Fruit fly (Drosophila melanogaster) whole organism, embryonic: Measurements from ENCODE around the gene CG6567.

Source experiments
- Antp ChIP-seq: fragments of 200-800 bp; sonication (Bioruptor generic); optimal IDR thresholded peaks from 3 replicates; lab custom pipeline; 2016; ENCODE audit warnings: missing biosample characterization, missing genetic modification characterization
- Atf3 ChIP-seq: fragments of 200-800 bp; sonication (Bioruptor generic); optimal IDR thresholded peaks from 3 replicates; lab custom pipeline; 2016; ENCODE audit warnings: missing biosample characterization, missing genetic modification characterization
- CG10543 ChIP-seq: fragments of 200-800 bp; sonication (Bioruptor generic); optimal IDR thresholded peaks from 3 replicates; lab custom pipeline; 2017; ENCODE audit warnings: missing biosample characterization, mild to moderate bottlenecking, missing genetic modification characterization, moderate library complexity
- CG12769 ChIP-seq: fragments of 200-800 bp; sonication (Bioruptor generic); optimal IDR thresholded peaks from 2 replicates; lab custom pipeline; 2019; ENCODE audit warnings: missing biosample characterization, mild to moderate bottlenecking, missing genetic modification characterization, moderate library complexity
- CG13296 ChIP-seq: fragments of 200-800 bp; sonication (Bioruptor generic); optimal IDR thresholded peaks from 3 replicates; lab custom pipeline; 2018; ENCODE audit warnings: missing biosample characterization, mild to moderate bottlenecking, missing genetic modification characterization
- CG14860 ChIP-seq: fragments of 200-800 bp; sonication (Bioruptor generic); IDR thresholded peaks from 3 replicates; pipeline ENCODE4 v1.3.6; 2022; ENCODE audit warnings: missing biosample characterization, missing genetic modification characterization; ENCODE audit not compliant: partially characterized antibody
- CG1603 ChIP-seq: fragments of 200-800 bp; sonication (Bioruptor generic); optimal IDR thresholded peaks from 2 replicates; lab custom pipeline; 2019; ENCODE audit warnings: missing biosample characterization, mild to moderate bottlenecking, missing genetic modification characterization, moderate library complexity
- CG18476 ChIP-seq: fragments of 200-800 bp; sonication (Bioruptor generic); optimal IDR thresholded peaks from 2 replicates; lab custom pipeline; 2016; ENCODE audit warnings: missing biosample characterization, mild to moderate bottlenecking, missing genetic modification characterization
- CG2202 ChIP-seq: fragments of 200-800 bp; sonication (Bioruptor generic); optimal IDR thresholded peaks from 2 replicates; lab custom pipeline; 2018; ENCODE audit warnings: missing biosample characterization, mild to moderate bottlenecking, missing genetic modification characterization
- CG32772 ChIP-seq: fragments of 200-800 bp; sonication (Bioruptor generic); IDR thresholded peaks from 2 replicates; pipeline ENCODE4 v1.3.6; 2022; ENCODE audit warnings: missing biosample characterization, missing genetic modification characterization
- CG33213 ChIP-seq: fragments of 200-800 bp; sonication (Bioruptor generic); optimal IDR thresholded peaks from 3 replicates; lab custom pipeline; 2016; ENCODE audit warnings: missing biosample characterization, missing genetic modification characterization
- CG6175 ChIP-seq: fragments of 200-800 bp; sonication (Bioruptor generic); IDR thresholded peaks from 3 replicates; pipeline ENCODE4 v1.3.6; 2022; ENCODE audit warnings: missing biosample characterization, missing genetic modification characterization
- CG9876 ChIP-seq: fragments of 200-800 bp; sonication (Bioruptor generic); optimal IDR thresholded peaks from 2 replicates; lab custom pipeline; 2016; ENCODE audit warnings: missing biosample characterization, missing genetic modification characterization
- Camta ChIP-seq: fragments of 200-800 bp; sonication (Bioruptor generic); optimal IDR thresholded peaks from 2 replicates; lab custom pipeline; 2016; ENCODE audit warnings: missing biosample characterization, missing genetic modification characterization
- Hey ChIP-seq: fragments of 200-800 bp; sonication (Bioruptor generic); optimal IDR thresholded peaks from 3 replicates; lab custom pipeline; 2018; ENCODE audit warnings: missing biosample characterization, mild to moderate bottlenecking, missing genetic modification characterization
- Lim3 ChIP-seq: fragments of 200-800 bp; sonication (Bioruptor generic); IDR thresholded peaks from 2 replicates; pipeline ENCODE4 v1.3.6; 2022; ENCODE audit warnings: missing biosample characterization, missing genetic modification characterization
- MTF-1 ChIP-seq: fragments of 200-800 bp; sonication (Bioruptor generic); optimal IDR thresholded peaks from 2 replicates; lab custom pipeline; 2018; ENCODE audit warnings: missing biosample characterization, mild to moderate bottlenecking, missing genetic modification characterization, borderline replicate concordance
- NC2α ChIP-seq: fragments of 200-800 bp; sonication (Bioruptor generic); optimal IDR thresholded peaks from 2 replicates; lab custom pipeline; 2016; ENCODE audit warnings: missing biosample characterization, missing genetic modification characterization
- Nf-YC ChIP-seq: fragments of 200-800 bp; optimal IDR thresholded peaks from 3 replicates; lab custom pipeline; 2019; ENCODE audit warnings: missing biosample characterization, mild to moderate bottlenecking, missing genetic modification characterization, moderate library complexity
- Poxn ChIP-seq: fragments of 200-800 bp; sonication (Bioruptor generic); IDR thresholded peaks from 2 replicates; pipeline ENCODE4 v1.3.6; 2022; ENCODE audit warnings: missing biosample characterization, missing genetic modification characterization
- Ptx1 ChIP-seq: fragments of 200-800 bp; sonication (Bioruptor generic); IDR thresholded peaks from 2 replicates; pipeline ENCODE4 v1.3.6; 2022; ENCODE audit warnings: missing biosample characterization, missing genetic modification characterization
- Side ChIP-seq: fragments of 200-800 bp; sonication (Bioruptor generic); optimal IDR thresholded peaks from 2 replicates; lab custom pipeline; 2016; ENCODE audit warnings: missing biosample characterization, missing genetic modification characterization
- Sox100B ChIP-seq: fragments of 200-800 bp; sonication (Bioruptor generic); optimal IDR thresholded peaks from 3 replicates; lab custom pipeline; 2018; ENCODE audit warnings: missing biosample characterization, mild to moderate bottlenecking, missing genetic modification characterization
- Sry-β ChIP-seq: fragments of 200-800 bp; sonication (Bioruptor generic); optimal IDR thresholded peaks from 2 replicates; lab custom pipeline; 2018; ENCODE audit warnings: missing biosample characterization, mild to moderate bottlenecking, missing genetic modification characterization, moderate library complexity
- abd-A ChIP-seq: fragments of 200-800 bp; sonication (Bioruptor generic); optimal IDR thresholded peaks from 3 replicates; lab custom pipeline; 2019; ENCODE audit warnings: missing biosample characterization, mild to moderate bottlenecking, missing genetic modification characterization, moderate library complexity
- amos ChIP-seq: fragments of 200-800 bp; sonication (Bioruptor generic); IDR thresholded peaks from 2 replicates; pipeline ENCODE4 v1.3.6; 2022; ENCODE audit warnings: missing biosample characterization, missing genetic modification characterization; ENCODE audit not compliant: partially characterized antibody
- ato ChIP-seq: fragments of 200-800 bp; sonication (Bioruptor generic); IDR thresholded peaks from 2 replicates; pipeline ENCODE4 v1.3.6; 2022; ENCODE audit warnings: missing biosample characterization, missing genetic modification characterization; ENCODE audit not compliant: partially characterized antibody
- bsh ChIP-seq, 2 experiments: fragments of 200-800 bp; sonication (Bioruptor generic); optimal IDR thresholded peaks; 2 replicates each; lab custom pipeline; 2017 to 2018; ENCODE audit warnings: mild to moderate bottlenecking in 2 of 2, missing biosample characterization in 2 of 2, missing genetic modification characterization in 2 of 2, moderate library complexity in 1 of 2
- ems ChIP-seq: fragments of 200-800 bp; sonication (Bioruptor generic); optimal IDR thresholded peaks from 3 replicates; lab custom pipeline; 2016; ENCODE audit warnings: missing biosample characterization, missing genetic modification characterization
- fru ChIP-seq: fragments of >200 bp; optimal IDR thresholded peaks from 2 replicates; lab custom pipeline; 2017
- gcm2 ChIP-seq: fragments of 200-800 bp; sonication (Bioruptor generic); optimal IDR thresholded peaks from 2 replicates; lab custom pipeline; 2016; ENCODE audit warnings: missing biosample characterization, missing genetic modification characterization
- hb ChIP-seq: fragments of 200-800 bp; sonication (Bioruptor generic); IDR thresholded peaks from 3 replicates; pipeline ENCODE4 v1.3.6; 2022; ENCODE audit warnings: missing biosample characterization, missing genetic modification characterization; ENCODE audit not compliant: partially characterized antibody
- jigr1 ChIP-seq: fragments of 200-800 bp; sonication (Bioruptor generic); IDR thresholded peaks from 3 replicates; pipeline ENCODE4 v1.3.6; 2022; ENCODE audit warnings: missing biosample characterization, missing genetic modification characterization
- knrl ChIP-seq: fragments of 200-800 bp; sonication (Bioruptor generic); IDR thresholded peaks from 3 replicates; pipeline ENCODE4 v1.3.6; 2022; ENCODE audit warnings: missing biosample characterization, missing genetic modification characterization; ENCODE audit not compliant: partially characterized antibody
- nmo ChIP-seq: fragments of 200-800 bp; sonication (Bioruptor generic); optimal IDR thresholded peaks from 2 replicates; lab custom pipeline; 2018; ENCODE audit warnings: missing biosample characterization, mild to moderate bottlenecking, missing genetic modification characterization, moderate library complexity
- onecut ChIP-seq: fragments of 200-800 bp; sonication (Bioruptor generic); IDR thresholded peaks from 2 replicates; pipeline ENCODE4 v1.3.6; 2022; ENCODE audit warnings: missing biosample characterization, missing genetic modification characterization
- org-1 ChIP-seq: fragments of 200-800 bp; sonication (Bioruptor generic); optimal IDR thresholded peaks from 2 replicates; lab custom pipeline; 2017; ENCODE audit warnings: missing biosample characterization, missing genetic modification characterization
- psq ChIP-seq: fragments of 200-800 bp; sonication (Bioruptor generic); optimal IDR thresholded peaks from 2 replicates; lab custom pipeline; 2017; ENCODE audit warnings: missing biosample characterization, missing genetic modification characterization
- sim ChIP-seq: fragments of 200-800 bp; sonication (Bioruptor generic); IDR thresholded peaks from 2 replicates; pipeline ENCODE4 v1.3.6; 2022; ENCODE audit warnings: missing biosample characterization, missing genetic modification characterization
- stc ChIP-seq: fragments of 200-800 bp; sonication (Bioruptor generic); IDR thresholded peaks from 2 replicates; pipeline ENCODE4 v1.3.6; 2022; ENCODE audit warnings: missing biosample characterization, missing genetic modification characterization
- sug ChIP-seq: fragments of 200-800 bp; optimal IDR thresholded peaks from 2 replicates; lab custom pipeline; 2019; ENCODE audit warnings: missing biosample characterization, mild to moderate bottlenecking, missing genetic modification characterization, moderate library complexity
- tgo ChIP-seq: fragments of 200-800 bp; sonication (Bioruptor generic); IDR thresholded peaks from 3 replicates; pipeline ENCODE4 v1.3.6; 2022; ENCODE audit warnings: missing biosample characterization, missing genetic modification characterization
- unc-4 ChIP-seq: fragments of 200-800 bp; sonication (Bioruptor generic); IDR thresholded peaks from 2 replicates; pipeline ENCODE4 v1.3.6; 2022; ENCODE audit warnings: missing biosample characterization, missing genetic modification characterization; ENCODE audit not compliant: partially characterized antibody

The CG6567 gene

DNA sequence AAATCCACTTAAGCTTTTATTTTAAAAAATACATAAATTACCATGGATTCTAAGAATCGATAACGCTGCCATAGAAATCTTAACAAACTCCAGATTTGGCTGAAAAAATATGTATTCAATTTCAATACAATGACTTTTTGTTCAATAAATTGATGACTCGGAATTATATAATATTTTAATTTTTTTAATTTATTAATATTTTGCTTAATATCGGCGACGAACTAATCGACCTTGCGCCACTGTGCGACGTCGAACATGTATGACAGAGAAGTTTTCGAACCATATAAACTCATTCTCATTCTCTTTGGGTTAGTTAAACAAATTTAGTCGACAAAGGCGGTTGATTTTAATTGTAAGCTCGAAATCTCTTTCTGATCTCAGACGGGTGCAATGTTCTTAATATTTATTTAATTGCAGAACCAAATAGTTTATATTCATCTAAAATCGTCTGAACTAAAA, 4.7 kb downstream of the CG6567 start, which contains the start of gene CG42394 (continued):
- no peak for TF ChIP-seq abd-A (tag; lab: Kevin White, UChicago)
- TF ChIP-seq Lim3 (GFP tag; lab: Robert Waterston, UW): peak; percentile 10; the same call in 1 of the 2 replicates
- TF ChIP-seq gcm2 (GFP tag; lab: Kevin White, UChicago): peak; percentile 81
- TF ChIP-seq CG14860 (GFP tag; lab: Robert Waterston, UW): peak; percentile 50; the same call in 1 of the 3 replicates
- TF ChIP-seq Atf3 (GFP tag; lab: Kevin White, UChicago): peak; percentile 44
- peak; percentile 98 for TF ChIP-seq nmo (GFP tag; lab: Kevin White, UChicago)
- TF ChIP-seq Ptx1 (GFP tag; lab: Robert Waterston, UW): peak; percentile 94
- TF ChIP-seq CG32772 (GFP tag; lab: Robert Waterston, UW): peak; percentile 89
- peak; percentile 21; the same call in 1 of the 3 replicates for TF ChIP-seq jigr1 (GFP tag; lab: Robert Waterston, UW)
- peak; percentile 15 for TF ChIP-seq NC2α
- TF ChIP-seq CG1603: no peak
- no peak for TF ChIP-seq hb (GFP tag; lab: Robert Waterston, UW)
- TF ChIP-seq MTF-1 (GFP tag; lab: Kevin White, UChicago): peak; percentile 91
- peak; percentile 93 to 95 for TF ChIP-seq bsh (GFP tag; optimal IDR thresholded peaks at IDR 0.05; lab: Kevin White, UChicago)
- TF ChIP-seq Poxn (GFP tag; lab: Robert Waterston, UW): peak; percentile 51; the same call in 1 of the 2 replicates
- TF ChIP-seq CG18476 (GFP tag; lab: Kevin White, UChicago): peak; percentile 91
- TF ChIP-seq psq (GFP tag; lab: Kevin White, UChicago): peak; percentile 72
- TF ChIP-seq Side: peak; percentile 38
- peak; percentile 68 for TF ChIP-seq Sry-β (GFP tag; lab: Kevin White, UChicago)
- peak; percentile 13; the same call in 1 of the 3 replicates for TF ChIP-seq knrl (GFP tag; lab: Robert Waterston, UW)
- TF ChIP-seq org-1 (GFP tag; lab: Kevin White, UChicago): peak; percentile 87
- TF ChIP-seq Antp (GFP tag; lab: Kevin White, UChicago): peak; percentile 44
- peak; percentile 30 for TF ChIP-seq Hey (tag; lab: Kevin White, UChicago)
- TF ChIP-seq CG33213 (GFP tag; lab: Kevin White, UChicago): peak; percentile 51
- TF ChIP-seq CG10543 (GFP tag; lab: Kevin White, UChicago): peak; percentile 85
- TF ChIP-seq Nf-YC (tag; lab: Kevin White, UChicago): peak; percentile 84
- TF ChIP-seq ems: peak; percentile 89
- TF ChIP-seq sug: no peak

DNA sequence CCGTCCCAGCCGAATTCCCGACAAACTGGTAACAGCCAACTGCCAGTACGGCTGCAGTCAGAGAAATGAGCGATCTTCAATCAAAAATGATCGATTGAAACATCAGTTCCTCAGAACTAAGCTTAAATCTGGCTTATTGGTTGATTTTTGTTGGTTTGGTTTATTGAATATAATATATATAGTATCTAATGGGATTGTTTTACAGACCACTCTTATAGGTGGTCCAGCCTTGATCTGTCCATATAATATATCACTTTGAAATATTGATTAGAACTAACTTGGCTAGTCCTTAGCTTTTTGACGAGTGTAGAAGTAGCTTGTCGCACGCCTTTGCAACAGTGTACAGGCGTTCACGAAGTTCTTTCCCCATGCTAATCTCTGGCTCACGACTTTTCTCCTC, 11.8 kb downstream of the CG6567 start:
- TF ChIP-seq Sox100B (GFP tag; lab: Kevin White, UChicago) (no peak), CG9876 (GFP tag; lab: Kevin White, UChicago) (no peak), ato (GFP tag; lab: Robert Waterston, UW) (no peak), unc-4 (GFP tag; lab: Robert Waterston, UW) (no peak), amos (GFP tag; lab: Robert Waterston, UW) (no peak), CG12769 (tag; lab: Kevin White, UChicago) (no peak), CG18476 (GFP tag; lab: Kevin White, UChicago) (no peak), CG2202 (tag; lab: Kevin White, UChicago) (no peak), Camta (no peak), sim (GFP tag; lab: Robert Waterston, UW) (no peak), CG6175 (no peak), tgo (GFP tag; lab: Robert Waterston, UW) (no peak), onecut (GFP tag; lab: Robert Waterston, UW) (no peak), CG13296 (GFP tag; lab: Kevin White, UChicago) (no peak), fru (lab: Kevin White, UChicago) (no peak), stc (GFP tag; lab: Robert Waterston, UW) (no peak)
